Fruit fly (Drosophila melanogaster) whole organism, embryonic: ENCODE data around the gene CG31928.

Experiments used
- Abd-B ChIP-seq: fragments of 200-800 bp; sonication (Bioruptor generic); optimal IDR thresholded peaks from 2 replicates; lab custom pipeline; 2018; ENCODE audit warnings: missing biosample characterization, mild to moderate bottlenecking, missing genetic modification characterization, moderate library complexity
- Adf1 ChIP-seq: fragments of 200-800 bp; sonication (Bioruptor generic); IDR thresholded peaks from 2 replicates; pipeline ENCODE4 v1.3.6; 2022; ENCODE audit warnings: missing biosample characterization, missing genetic modification characterization
- CG10366 ChIP-seq: fragments of 200-800 bp; sonication (Bioruptor generic); IDR thresholded peaks from 2 replicates; pipeline ENCODE4 v1.3.6; 2022; ENCODE audit warnings: missing biosample characterization, missing genetic modification characterization
- CG10431 ChIP-seq: fragments of 200-800 bp; sonication (Bioruptor generic); optimal IDR thresholded peaks from 3 replicates; lab custom pipeline; 2018; ENCODE audit warnings: missing biosample characterization, mild to moderate bottlenecking, missing genetic modification characterization
- CG10979 ChIP-seq: fragments of 200-800 bp; sonication (Bioruptor generic); optimal IDR thresholded peaks from 2 replicates; lab custom pipeline; 2018; ENCODE audit warnings: missing biosample characterization, mild to moderate bottlenecking, missing genetic modification characterization, moderate library complexity
- CG11504 ChIP-seq: fragments of 200-800 bp; sonication (Bioruptor generic); optimal IDR thresholded peaks from 3 replicates; lab custom pipeline; 2019; ENCODE audit warnings: missing biosample characterization, mild to moderate bottlenecking, missing genetic modification characterization, moderate library complexity
- CG12942 ChIP-seq: fragments of 200-800 bp; sonication (Bioruptor generic); optimal IDR thresholded peaks from 3 replicates; lab custom pipeline; 2016; ENCODE audit warnings: missing biosample characterization, missing genetic modification characterization
- CG14710 ChIP-seq: fragments of 200-800 bp; sonication (Bioruptor generic); optimal IDR thresholded peaks from 3 replicates; lab custom pipeline; 2019; ENCODE audit warnings: missing biosample characterization, mild to moderate bottlenecking, missing genetic modification characterization, moderate library complexity
- CG14860 ChIP-seq: fragments of 200-800 bp; sonication (Bioruptor generic); IDR thresholded peaks from 3 replicates; pipeline ENCODE4 v1.3.6; 2022; ENCODE audit warnings: missing biosample characterization, missing genetic modification characterization; ENCODE audit not compliant: partially characterized antibody
- CG14965 ChIP-seq: fragments of 200-800 bp; sonication (Bioruptor generic); optimal IDR thresholded peaks from 2 replicates; lab custom pipeline; 2016; ENCODE audit warnings: missing biosample characterization, missing genetic modification characterization, borderline replicate concordance
- CG15011 ChIP-seq: fragments of 200-800 bp; sonication (Bioruptor generic); optimal IDR thresholded peaks from 3 replicates; lab custom pipeline; 2018; ENCODE audit warnings: missing biosample characterization, mild to moderate bottlenecking, missing genetic modification characterization
- CG15696 ChIP-seq: fragments of 200-800 bp; sonication (Bioruptor generic); optimal IDR thresholded peaks from 2 replicates; lab custom pipeline; 2019; ENCODE audit warnings: missing biosample characterization, mild to moderate bottlenecking, missing genetic modification characterization, moderate library complexity
- CG17186 ChIP-seq: fragments of 200-800 bp; sonication (Bioruptor generic); optimal IDR thresholded peaks from 3 replicates; lab custom pipeline; 2017; ENCODE audit warnings: missing biosample characterization, missing genetic modification reagents, missing genetic modification characterization
- CG17328 ChIP-seq: fragments of 200-800 bp; sonication (Bioruptor generic); IDR thresholded peaks from 2 replicates; pipeline ENCODE4 v1.3.6; 2022; ENCODE audit warnings: missing biosample characterization, missing genetic modification characterization
- CG2202 ChIP-seq: fragments of 200-800 bp; sonication (Bioruptor generic); optimal IDR thresholded peaks from 2 replicates; lab custom pipeline; 2018; ENCODE audit warnings: missing biosample characterization, mild to moderate bottlenecking, missing genetic modification characterization
- CG2712 ChIP-seq: fragments of 200-800 bp; optimal IDR thresholded peaks from 3 replicates; lab custom pipeline; 2019; ENCODE audit warnings: missing biosample characterization, mild to moderate bottlenecking, missing genetic modification characterization, moderate library complexity
- CG32772 ChIP-seq: fragments of 200-800 bp; sonication (Bioruptor generic); IDR thresholded peaks from 2 replicates; pipeline ENCODE4 v1.3.6; 2022; ENCODE audit warnings: missing biosample characterization, missing genetic modification characterization
- CG4730 ChIP-seq: fragments of 200-800 bp; sonication (Bioruptor generic); IDR thresholded peaks from 2 replicates; pipeline ENCODE4 v1.3.6; 2022; ENCODE audit warnings: missing biosample characterization, missing genetic modification characterization
- CG4820 ChIP-seq: fragments of 200-800 bp; sonication (Bioruptor generic); optimal IDR thresholded peaks from 3 replicates; lab custom pipeline; 2016; ENCODE audit warnings: missing biosample characterization, missing genetic modification characterization
- CG6813 ChIP-seq: fragments of 200-800 bp; sonication (Bioruptor generic); optimal IDR thresholded peaks from 2 replicates; lab custom pipeline; 2017; ENCODE audit warnings: missing biosample characterization, missing genetic modification characterization, mild to moderate bottlenecking, moderate library complexity, missing genetic modification reagents
- CG7372 ChIP-seq: fragments of 200-800 bp; sonication (Bioruptor generic); IDR thresholded peaks from 2 replicates; pipeline ENCODE4 v1.3.6; 2022; ENCODE audit warnings: missing biosample characterization, missing genetic modification characterization
- CG8478 ChIP-seq: fragments of >200 bp; optimal IDR thresholded peaks from 2 replicates; lab custom pipeline; 2018
- CG9876 ChIP-seq: fragments of 200-800 bp; sonication (Bioruptor generic); optimal IDR thresholded peaks from 2 replicates; lab custom pipeline; 2016; ENCODE audit warnings: missing biosample characterization, missing genetic modification characterization
- Drgx ChIP-seq: fragments of 200-800 bp; sonication (Bioruptor generic); IDR thresholded peaks from 2 replicates; pipeline ENCODE4 v1.3.6; 2022; ENCODE audit warnings: missing biosample characterization, missing genetic modification characterization
- Fer2 ChIP-seq: fragments of 200-800 bp; sonication (Bioruptor generic); optimal IDR thresholded peaks from 2 replicates; lab custom pipeline; 2018; ENCODE audit warnings: missing biosample characterization, mild to moderate bottlenecking, missing genetic modification characterization, moderate library complexity
- H2.0 ChIP-seq: fragments of 200-800 bp; sonication (Bioruptor generic); IDR thresholded peaks from 2 replicates; pipeline ENCODE4 v1.3.6; 2022; ENCODE audit warnings: missing biosample characterization, missing genetic modification characterization
- Lpt ChIP-seq: fragments of >200 bp; optimal IDR thresholded peaks from 2 replicates; lab custom pipeline; 2018; ENCODE audit warnings: missing biosample characterization, missing genetic modification characterization
- Med ChIP-seq: fragments of 200-800 bp; sonication (Bioruptor generic); peaks from one replicate; lab custom pipeline; 2016; ENCODE audit warnings: missing biosample characterization, missing genetic modification characterization, mild to moderate bottlenecking, inconsistent platforms, moderate library complexity
- NFAT ChIP-seq: fragments of 200-800 bp; sonication (Bioruptor generic); IDR thresholded peaks from 2 replicates; pipeline ENCODE4 v1.3.6; 2022; ENCODE audit warnings: missing biosample characterization, missing genetic modification characterization
- Pdp1 ChIP-seq, 2 experiments: fragments of 200-800 bp; sonication (Bioruptor generic); optimal IDR thresholded peaks; 3 replicates each; lab custom pipeline; 2016; ENCODE audit warnings: missing biosample characterization in 2 of 2, missing genetic modification characterization in 2 of 2, mild to moderate bottlenecking in 1 of 2, moderate library complexity in 1 of 2
- Side ChIP-seq: fragments of 200-800 bp; sonication (Bioruptor generic); optimal IDR thresholded peaks from 2 replicates; lab custom pipeline; 2016; ENCODE audit warnings: missing biosample characterization, missing genetic modification characterization
- Six4 ChIP-seq: fragments of 200-800 bp; sonication (Bioruptor generic); optimal IDR thresholded peaks from 2 replicates; lab custom pipeline; 2016; ENCODE audit warnings: missing biosample characterization, missing genetic modification characterization
- ase ChIP-seq: fragments of 200-800 bp; sonication (Bioruptor generic); IDR thresholded peaks from 3 replicates; pipeline ENCODE4 v1.3.6; 2022; ENCODE audit warnings: missing biosample characterization, missing genetic modification characterization
- bab2 ChIP-seq: fragments of 200-800 bp; sonication (Bioruptor generic); optimal IDR thresholded peaks from 2 replicates; lab custom pipeline; 2016; ENCODE audit warnings: missing biosample characterization, missing genetic modification characterization
- bsh ChIP-seq, 2 experiments: fragments of 200-800 bp; sonication (Bioruptor generic); optimal IDR thresholded peaks; 2 replicates each; lab custom pipeline; 2017 to 2018; ENCODE audit warnings: mild to moderate bottlenecking in 2 of 2, missing biosample characterization in 2 of 2, missing genetic modification characterization in 2 of 2, moderate library complexity in 1 of 2
- dan ChIP-seq: fragments of 200-800 bp; sonication (Bioruptor generic); IDR thresholded peaks from 2 replicates; pipeline ENCODE4 v1.3.6; 2022; ENCODE audit warnings: missing biosample characterization, missing genetic modification characterization
- dmrt11E ChIP-seq: fragments of 200-800 bp; sonication (Bioruptor generic); optimal IDR thresholded peaks from 3 replicates; lab custom pipeline; 2018; ENCODE audit warnings: missing biosample characterization, mild to moderate bottlenecking, missing genetic modification characterization, moderate library complexity
- en ChIP-seq: fragments of 200-800 bp; sonication (Bioruptor generic); optimal IDR thresholded peaks from 2 replicates; lab custom pipeline; 2016; ENCODE audit warnings: missing biosample characterization, missing genetic modification characterization
- fd102C ChIP-seq: fragments of 200-800 bp; sonication (Bioruptor generic); optimal IDR thresholded peaks from 2 replicates; lab custom pipeline; 2018; ENCODE audit warnings: missing biosample characterization, mild to moderate bottlenecking, missing genetic modification characterization, moderate library complexity
- gce ChIP-seq: fragments of 200-800 bp; sonication (Bioruptor generic); IDR thresholded peaks from 3 replicates; pipeline ENCODE4 v1.3.6; 2022; ENCODE audit warnings: missing biosample characterization, missing genetic modification characterization
- grau ChIP-seq: fragments of 200-800 bp; optimal IDR thresholded peaks from 3 replicates; lab custom pipeline; 2019; ENCODE audit warnings: missing biosample characterization, mild to moderate bottlenecking, missing genetic modification characterization, moderate library complexity
- gsb ChIP-seq: fragments of 200-800 bp; sonication (Bioruptor generic); IDR thresholded peaks from 2 replicates; pipeline ENCODE4 v1.3.6; 2022; ENCODE audit warnings: missing biosample characterization, missing genetic modification characterization
- lola ChIP-seq, 3 experiments: fragments of >200 bp in 2 of 3; fragments of 200-800 bp in 1 of 3; sonication (Bioruptor generic) in 1 of 3; optimal IDR thresholded peaks; 2 replicates each; lab custom pipeline; 2017 to 2019; ENCODE audit warnings: missing biosample characterization in 3 of 3, missing genetic modification characterization in 3 of 3, mild to moderate bottlenecking in 1 of 3, moderate library complexity in 1 of 3
- lov ChIP-seq, 2 experiments: fragments of 200-800 bp in 1 of 2; fragments of >200 bp in 1 of 2; sonication (Bioruptor generic) in 1 of 2; IDR thresholded peaks in 1 of 2; optimal IDR thresholded peaks in 1 of 2; 2 replicates in 1 of 2; 3 replicates in 1 of 2; pipeline versions ENCODE4 v1.3.6 to Lab custom; 2017 to 2022; ENCODE audit warnings: missing biosample characterization in 1 of 2, missing genetic modification characterization in 1 of 2
- mld ChIP-seq: fragments of 200-800 bp; sonication (Bioruptor generic); IDR thresholded peaks from 3 replicates; pipeline ENCODE4 v1.3.6; 2022; ENCODE audit warnings: missing biosample characterization, missing genetic modification characterization; ENCODE audit not compliant: partially characterized antibody
- sens ChIP-seq: fragments of 200-800 bp; sonication (Bioruptor generic); peaks from one replicate; lab custom pipeline; 2016; ENCODE audit warnings: missing biosample characterization, missing genetic modification characterization
- ssp ChIP-seq: fragments of 200-800 bp; sonication (Bioruptor generic); IDR thresholded peaks from 2 replicates; pipeline ENCODE4 v1.3.6; 2022; ENCODE audit warnings: missing biosample characterization, missing genetic modification characterization
- tll ChIP-seq, 2 experiments: fragments of 200-800 bp in 1 of 2; fragments of >200 bp in 1 of 2; sonication (Bioruptor generic) in 1 of 2; optimal IDR thresholded peaks; 2 replicates each; lab custom pipeline; 2017 to 2019; ENCODE audit warnings: missing biosample characterization in 2 of 2, missing genetic modification characterization in 2 of 2, mild to moderate bottlenecking in 1 of 2, moderate library complexity in 1 of 2
- zen ChIP-seq: fragments of 200-800 bp; sonication (Bioruptor generic); optimal IDR thresholded peaks from 3 replicates; lab custom pipeline; 2018; ENCODE audit warnings: missing biosample characterization, mild to moderate bottlenecking, missing genetic modification characterization, moderate library complexity
- zen2 ChIP-seq: fragments of 200-800 bp; sonication (Bioruptor generic); IDR thresholded peaks from 3 replicates; pipeline ENCODE4 v1.3.6; 2022; ENCODE audit warnings: missing biosample characterization, missing genetic modification characterization; ENCODE audit not compliant: partially characterized antibody

CG31928 gene

DNA sequence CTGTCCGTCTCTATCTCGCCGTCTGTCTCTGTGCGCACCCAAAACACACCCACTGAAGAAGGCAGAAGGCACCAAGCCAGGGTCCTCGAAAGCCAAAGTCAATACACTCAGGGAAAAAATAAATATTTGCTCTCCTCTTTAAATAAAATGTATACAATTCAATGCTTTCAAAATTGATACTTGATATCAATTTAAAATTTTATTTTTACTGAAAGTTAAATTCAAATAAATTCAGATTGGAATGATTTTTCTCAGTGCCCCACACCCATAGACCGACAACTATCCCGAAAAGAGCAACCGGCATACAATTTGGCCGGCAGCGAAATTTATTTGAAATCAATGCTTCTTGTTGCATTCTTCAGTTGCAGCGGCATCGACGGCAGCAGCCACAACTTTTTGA, 35.3 kb upstream of the CG31928 start:
- TF ChIP-seq CG15696 (tag; lab: Kevin White, UChicago) (peak; percentile 71), ssp (GFP tag; lab: Robert Waterston, UW) (0 out of 2 replicates have a peak, but pooled peaks have one; percentile 14), CG14965 (GFP tag; lab: Kevin White, UChicago) (no peak), tll (GFP tag; optimal IDR thresholded peaks at IDR 0.05; lab: Kevin White, UChicago) (peak in 1 of 2 experiments; percentile 33), H2.0 (GFP tag; lab: Robert Waterston, UW) (no peak), lola (GFP tag; optimal IDR thresholded peaks at IDR 0.05; lab: Kevin White, UChicago) (peak in 1 of 3 experiments; percentile 23), CG10366 (GFP tag; lab: Robert Waterston, UW) (no peak), CG11504 (no peak), zen (tag; lab: Kevin White, UChicago) (peak; percentile 72), Pdp1 (GFP tag; optimal IDR thresholded peaks at IDR 0.05; lab: Kevin White, UChicago) (peak in 1 of 2 experiments; percentile 2), CG17328 (peak; percentile 43; the same call in 1 of the 2 replicates), CG12942 (no peak), mld (no peak), bsh (GFP tag; optimal IDR thresholded peaks at IDR 0.05; lab: Kevin White, UChicago) (peak; percentile 28 to 33), CG10431 (GFP tag; lab: Kevin White, UChicago) (no peak), CG4730 (no peak), lov (optimal IDR thresholded peaks at IDR 0.05; lab: Kevin White, UChicago) (no peak), lov (GFP tag; IDR thresholded peaks at IDR 0.05; lab: Robert Waterston, UW) (no peak; the same call in 2 of the 3 replicates), CG4820 (GFP tag; lab: Kevin White, UChicago) (no peak), Side (GFP tag; lab: Kevin White, UChicago) (no peak), fd102C (GFP tag; lab: Kevin White, UChicago) (peak; percentile 42), sens (GFP tag; lab: Kevin White, UChicago) (peak; percentile 87), Drgx (GFP tag; lab: Robert Waterston, UW) (peak; percentile 57), CG10979 (peak; percentile 47), Lpt (GFP tag; lab: Kevin White, UChicago) (no peak), dmrt11E (peak; percentile 64), bab2 (GFP tag; lab: Kevin White, UChicago) (no peak), Fer2 (tag; lab: Kevin White, UChicago) (no peak), Adf1 (no peak), CG14710 (tag; lab: Kevin White, UChicago) (peak; percentile 24), CG7372 (no peak), en (GFP tag; lab: Kevin White, UChicago) (no peak), CG32772 (no peak), Med (GFP tag; lab: Kevin White, UChicago) (peak; percentile 68), dan (peak; percentile 36; the same call in 1 of the 2 replicates), gce (GFP tag; lab: Robert Waterston, UW) (no peak), CG14860 (no peak), CG8478 (lab: Kevin White, UChicago) (no peak), CG9876 (GFP tag; lab: Kevin White, UChicago) (no peak), CG15011 (no peak), zen2 (GFP tag; lab: Robert Waterston, UW) (no peak), NFAT (no peak), grau (tag; lab: Kevin White, UChicago) (no peak), CG17186 (no peak), CG2712 (tag; lab: Kevin White, UChicago) (peak; percentile 50), CG2202 (no peak), ase (GFP tag; lab: Robert Waterston, UW) (no peak), gsb (no peak), Abd-B (GFP tag; lab: Kevin White, UChicago) (no peak), CG6813 (GFP tag; lab: Kevin White, UChicago) (no peak), Six4 (no peak)
